Worm (Caenorhabditis elegans) whole organism, early embryonic: Measurements from ENCODE around the gene ZK1290.7.

Source experiments
- F13C5.2 ChIP-seq: sonication (generic microtip); optimal IDR thresholded peaks from 2 replicates; lab custom pipeline; 2017; ENCODE audit warnings: mild to moderate bottlenecking, missing genetic modification characterization, inconsistent platforms, missing compliant biosample characterization
- ama-1 ChIP-seq: fragments of 150-350 bp; optimal IDR thresholded peaks from 2 replicates; lab custom pipeline; 2014
- ets-7 ChIP-seq: sonication (generic microtip); optimal IDR thresholded peaks from 2 replicates; lab custom pipeline; 2016; ENCODE audit warnings: missing genotype, missing genetic modification characterization, missing compliant biosample characterization
- flt-1 ChIP-seq: fragments of 200-800 bp; sonication (Bioruptor generic); IDR thresholded peaks from 2 replicates; pipeline ENCODE4 v1.3.6; 2022; ENCODE audit warnings: missing genetic modification characterization, missing compliant biosample characterization
- hnd-1 ChIP-seq: sonication (generic microtip); optimal IDR thresholded peaks from 2 replicates; lab custom pipeline; 2016; ENCODE audit warnings: missing genetic modification characterization, missing compliant biosample characterization
- scrt-1 ChIP-seq: fragments of 200-800 bp; sonication (Bioruptor generic); IDR thresholded peaks from 2 replicates; pipeline ENCODE4 v1.3.6; 2022; ENCODE audit warnings: missing genetic modification characterization, missing compliant biosample characterization
- tbx-37 ChIP-seq: fragments of 200-800 bp; sonication (Bioruptor generic); conservative IDR thresholded peaks from 2 replicates; pipeline ENCODE4 v1.3.6; 2022; ENCODE audit warnings: missing genetic modification reagents, missing genetic modification characterization, missing compliant biosample characterization
- tra-4 ChIP-seq: sonication (generic microtip); optimal IDR thresholded peaks from 2 replicates; lab custom pipeline; 2017; ENCODE audit warnings: missing genetic modification characterization, missing compliant biosample characterization

- TF ChIP-seq flt-1 (GFP tag; lab: Robert Waterston, UW): no peak
- TF ChIP-seq ets-7 (tag; lab: Kevin White, UChicago): no peak
- TF ChIP-seq hnd-1 (tag; lab: Kevin White, UChicago): no peak
- TF ChIP-seq tra-4 (tag; lab: Kevin White, UChicago): no peak
- TF ChIP-seq tbx-37 (GFP tag; lab: Robert Waterston, UW): no peak
- no peak for TF ChIP-seq ama-1 (lab: Kevin White, UChicago)
- no peak for TF ChIP-seq F13C5.2 (tag; lab: Kevin White, UChicago)
- TF ChIP-seq scrt-1 (GFP tag; lab: Robert Waterston, UW): no peak
Observed at ce11 chrII:7494155-7494554, 31.2 kb downstream of the ZK1290.7 start, which contains the start of gene R10H1.1.
